Worm (Caenorhabditis elegans) whole organism, young adult: ENCODE data around the gene cup-5.

Experiments used
- efl-1 ChIP-seq: fragments of 150-350 bp; optimal IDR thresholded peaks from 2 replicates; lab custom pipeline; 2014; ENCODE audit warnings: missing biosample characterization, missing genetic modification reagents, missing genetic modification characterization
- pbrm-1 ChIP-seq: fragments of 200-800 bp; sonication (Bioruptor generic); IDR thresholded peaks from 2 replicates; pipeline ENCODE4 v1.3.6; 2022; ENCODE audit warnings: missing genetic modification reagents, missing genetic modification characterization, missing compliant biosample characterization
- rec-8 ChIP-seq, 2 experiments: sonication (generic microtip); optimal IDR thresholded peaks; 2 replicates each; lab custom pipeline; 2016; ENCODE audit warnings: mild to moderate bottlenecking in 2 of 2, missing genetic modification characterization in 2 of 2, missing genetic modification reagents in 2 of 2, missing genotype in 2 of 2, missing biosample characterization in 1 of 2, missing compliant biosample characterization in 1 of 2, moderate library complexity in 1 of 2
- ztf-3 ChIP-seq: fragments of 200-800 bp; sonication (Bioruptor generic); optimal IDR thresholded peaks from 2 replicates; lab custom pipeline; 2018; ENCODE audit warnings: mild to moderate bottlenecking, missing genetic modification characterization, missing compliant biosample characterization

DNA sequence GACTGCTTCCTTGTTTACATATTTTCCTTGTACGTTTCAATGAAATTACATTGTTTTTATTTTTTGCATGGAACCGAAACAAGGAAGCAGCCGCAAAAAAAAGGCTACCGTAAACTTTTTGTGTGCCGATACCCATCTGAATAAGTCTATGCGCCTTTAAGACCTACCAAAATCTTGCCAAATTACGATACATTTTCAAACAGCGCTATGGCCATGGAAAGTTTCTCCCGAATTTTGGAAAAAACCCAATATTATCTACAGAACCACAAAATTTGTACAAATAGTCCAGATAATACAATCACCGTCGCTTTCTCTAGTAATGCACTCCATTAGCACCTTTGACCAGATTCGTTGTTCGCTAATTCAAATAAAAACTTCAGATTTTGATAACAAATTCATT lies 12.3 kb upstream of the cup-5 start:
- TF ChIP-seq rec-8 (tag; optimal IDR thresholded peaks at IDR 0.05; lab: Kevin White, UChicago), result no peak
- TF ChIP-seq ztf-3, result no peak
- no peak for TF ChIP-seq pbrm-1
- no peak for TF ChIP-seq efl-1 (GFP tag; lab: Kevin White, UChicago)
